Worm (Caenorhabditis elegans): ENCODE measurements around the gene srsx-25.

srsx-25 gene

DNA sequence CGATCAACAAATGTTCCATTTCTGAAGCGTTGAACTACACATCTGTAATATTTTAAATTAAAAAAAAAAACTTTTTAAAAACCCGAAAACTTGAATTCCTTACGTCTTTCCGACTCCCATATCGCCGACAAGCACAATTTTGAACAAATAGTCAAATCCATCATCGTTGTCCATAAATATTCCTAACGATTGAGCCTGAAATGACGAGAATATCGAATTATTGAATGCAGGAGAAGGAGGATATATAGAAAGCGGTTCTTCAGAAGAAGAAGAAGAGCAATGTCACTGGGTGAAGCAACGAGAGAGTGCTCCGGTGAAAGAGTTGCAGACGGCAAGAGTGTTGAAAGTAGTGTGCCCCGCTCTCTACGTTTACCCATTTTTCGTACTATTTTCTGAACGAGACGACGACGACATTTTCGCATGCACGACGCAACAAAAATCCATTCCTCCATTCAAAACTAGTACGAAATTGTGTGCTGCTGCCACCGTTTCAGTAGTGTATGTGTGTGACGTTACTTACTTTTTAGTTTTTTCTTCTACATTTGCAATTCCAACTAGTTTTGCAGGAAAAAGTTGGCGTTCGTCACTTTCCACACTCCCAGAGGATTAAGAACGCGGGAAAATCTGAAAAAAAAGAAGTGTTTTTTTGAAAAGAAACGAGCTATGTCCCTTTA, 18.9 kb downstream of the srsx-25 start, which contains the start of gene rab-19:
TSS of gene rab-19 (minus strand) at position 624 of the 674 bp plus-strand sequence.
- TF ChIP-seq cog-1 (tag; optimal IDR thresholded peaks at IDR 0.05) (no peak), ztf-23 (GFP tag; IDR thresholded peaks at IDR 0.05) (no peak), ztf-29 (GFP tag; IDR thresholded peaks at IDR 0.05) (no peak), ref-1 (GFP tag; conservative IDR thresholded peaks at IDR 0.05) (no peak), med-1 (GFP tag; optimal IDR thresholded peaks at IDR 0.05; ENCODE audit: insufficient read depth) (no peak), flt-1 (GFP tag; IDR thresholded peaks at IDR 0.05) (no peak), klf-2 (GFP tag; conservative IDR thresholded peaks at IDR 0.05) (no peak), T22C8.4 (GFP tag; IDR thresholded peaks at IDR 0.05) (no peak), tab-1 (GFP tag; IDR thresholded peaks at IDR 0.05) (no peak)

DNA sequence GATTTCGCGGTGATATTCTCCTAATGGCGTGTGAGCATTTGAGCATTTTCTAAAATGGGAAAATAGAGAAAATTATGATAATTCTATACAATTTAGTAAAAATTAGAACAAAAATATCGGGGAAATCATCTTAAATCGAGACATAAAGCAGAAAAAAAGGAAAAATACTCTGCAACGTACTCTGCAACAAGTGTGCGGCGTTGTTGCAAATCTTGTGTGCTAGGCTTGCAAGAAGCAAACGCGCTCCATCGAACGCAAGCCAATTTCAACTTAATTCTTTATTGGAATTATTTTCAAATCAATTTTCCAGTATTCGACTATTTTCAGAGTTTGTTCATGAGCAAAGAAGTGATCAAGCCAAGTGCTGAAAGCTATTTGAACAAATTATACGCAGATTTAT, 21.1 kb downstream of the srsx-25 start, which contains the start of the genes Y62E10A.20, Y62E10A.23 and mdt-9:
TSS of gene Y62E10A.20 (minus strand) at position 49 of the 400 bp plus-strand sequence.
TSS of gene Y62E10A.23 (plus strand) at position 282 of the 400 bp plus-strand sequence.
TSS of gene mdt-9 (plus strand) at position 338 of the 400 bp plus-strand sequence.
- peak; percentile 80 for TF ChIP-seq klf-2 (GFP tag; conservative IDR thresholded peaks at IDR 0.05)
- peak; percentile 88 for TF ChIP-seq med-1 (GFP tag; optimal IDR thresholded peaks at IDR 0.05; ENCODE audit: insufficient read depth)
- peak; percentile 86 for TF ChIP-seq flt-1 (GFP tag; IDR thresholded peaks at IDR 0.05)
- peak; percentile 24 for TF ChIP-seq cog-1 (tag; optimal IDR thresholded peaks at IDR 0.05)
- TF ChIP-seq tab-1 (GFP tag; IDR thresholded peaks at IDR 0.05), result peak; percentile 54; the same call in 1 of the 2 replicates
- TF ChIP-seq ztf-23 (GFP tag; IDR thresholded peaks at IDR 0.05), result peak; percentile 82; the same call in 1 of the 2 replicates
- no peak for TF ChIP-seq ref-1 (GFP tag; conservative IDR thresholded peaks at IDR 0.05)
- no peak for TF ChIP-seq T22C8.4 (GFP tag; IDR thresholded peaks at IDR 0.05)
- TF ChIP-seq ztf-29 (GFP tag; IDR thresholded peaks at IDR 0.05), result peak; percentile 79

DNA sequence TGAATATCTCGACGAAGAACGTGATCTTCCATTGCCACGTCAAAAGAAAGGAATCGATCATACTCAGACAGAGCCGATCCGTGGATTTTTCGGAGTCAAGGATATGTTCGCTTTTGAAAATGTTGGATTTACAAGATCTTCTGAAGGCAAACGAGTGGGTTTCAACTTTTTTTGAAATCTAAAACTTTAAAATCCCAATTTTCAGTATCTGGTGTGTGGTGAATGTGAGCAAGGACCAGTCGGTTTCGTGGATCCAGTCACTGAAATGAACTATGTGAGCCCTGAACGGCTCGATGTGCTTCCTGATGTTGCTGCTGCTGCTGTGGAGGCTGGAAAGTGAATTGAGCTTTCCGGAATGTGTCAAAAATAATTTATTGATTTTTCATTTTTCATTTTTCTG, 21.9 kb downstream of the srsx-25 start, which contains the start of gene lsm-3:
TSS of gene lsm-3 (plus strand) at position 301 of the 400 bp plus-strand sequence.
- TF ChIP-seq med-1 (GFP tag; optimal IDR thresholded peaks at IDR 0.05; ENCODE audit: insufficient read depth) (no peak), ztf-29 (GFP tag; IDR thresholded peaks at IDR 0.05) (no peak), flt-1 (GFP tag; IDR thresholded peaks at IDR 0.05) (no peak), tab-1 (GFP tag; IDR thresholded peaks at IDR 0.05) (no peak), ref-1 (GFP tag; conservative IDR thresholded peaks at IDR 0.05) (no peak), T22C8.4 (GFP tag; IDR thresholded peaks at IDR 0.05) (no peak), cog-1 (tag; optimal IDR thresholded peaks at IDR 0.05) (no peak), klf-2 (GFP tag; conservative IDR thresholded peaks at IDR 0.05) (no peak)

ce11 chrIV:13388779-13389178, 23.8 kb downstream of the srsx-25 start:
- TF ChIP-seq flt-1 (GFP tag; IDR thresholded peaks at IDR 0.05) (no peak), T22C8.4 (GFP tag; IDR thresholded peaks at IDR 0.05) (no peak), klf-2 (GFP tag; conservative IDR thresholded peaks at IDR 0.05) (no peak), ztf-23 (GFP tag; IDR thresholded peaks at IDR 0.05) (no peak), ztf-29 (GFP tag; IDR thresholded peaks at IDR 0.05) (no peak)

DNA sequence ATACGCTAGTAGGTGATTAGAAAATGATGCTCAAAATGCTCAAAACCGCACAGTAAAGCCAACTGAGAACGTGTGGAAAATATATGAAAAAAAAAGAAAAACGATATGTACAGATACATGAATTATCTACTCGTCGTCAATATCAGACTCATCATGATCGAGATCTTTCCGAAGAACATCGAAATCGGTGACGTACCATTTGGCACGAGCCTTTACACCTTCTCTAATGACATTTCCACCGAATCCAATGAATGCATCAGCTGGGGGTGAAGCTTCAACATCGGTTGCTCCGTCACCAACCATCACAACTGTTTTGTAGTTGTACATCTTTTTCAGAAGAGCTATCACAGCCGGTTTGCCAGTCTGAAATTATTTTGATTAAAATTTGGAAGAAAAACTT, 24.3 kb downstream of the srsx-25 start:
- TF ChIP-seq med-1 (GFP tag; optimal IDR thresholded peaks at IDR 0.05; ENCODE audit: insufficient read depth), result no peak
- no peak for TF ChIP-seq cog-1 (tag; optimal IDR thresholded peaks at IDR 0.05)
- TF ChIP-seq T22C8.4 (GFP tag; IDR thresholded peaks at IDR 0.05), result no peak
- TF ChIP-seq ztf-29 (GFP tag; IDR thresholded peaks at IDR 0.05), result no peak
- no peak for TF ChIP-seq ztf-23 (GFP tag; IDR thresholded peaks at IDR 0.05)
- no peak for TF ChIP-seq ref-1 (GFP tag; conservative IDR thresholded peaks at IDR 0.05)
- TF ChIP-seq flt-1 (GFP tag; IDR thresholded peaks at IDR 0.05), result no peak

ce11 chrIV:13390770-13391169, 25.8 kb downstream of the srsx-25 start:
- no peak for TF ChIP-seq med-1 (GFP tag; optimal IDR thresholded peaks at IDR 0.05; ENCODE audit: insufficient read depth)
- no peak for TF ChIP-seq klf-2 (GFP tag; conservative IDR thresholded peaks at IDR 0.05)
- TF ChIP-seq ztf-23 (GFP tag; IDR thresholded peaks at IDR 0.05), result no peak
- TF ChIP-seq cog-1 (tag; optimal IDR thresholded peaks at IDR 0.05), result no peak
- TF ChIP-seq ref-1 (GFP tag; conservative IDR thresholded peaks at IDR 0.05), result no peak
- no peak for TF ChIP-seq T22C8.4 (GFP tag; IDR thresholded peaks at IDR 0.05)
- no peak for TF ChIP-seq ztf-29 (GFP tag; IDR thresholded peaks at IDR 0.05)
- no peak for TF ChIP-seq tab-1 (GFP tag; IDR thresholded peaks at IDR 0.05)

DNA sequence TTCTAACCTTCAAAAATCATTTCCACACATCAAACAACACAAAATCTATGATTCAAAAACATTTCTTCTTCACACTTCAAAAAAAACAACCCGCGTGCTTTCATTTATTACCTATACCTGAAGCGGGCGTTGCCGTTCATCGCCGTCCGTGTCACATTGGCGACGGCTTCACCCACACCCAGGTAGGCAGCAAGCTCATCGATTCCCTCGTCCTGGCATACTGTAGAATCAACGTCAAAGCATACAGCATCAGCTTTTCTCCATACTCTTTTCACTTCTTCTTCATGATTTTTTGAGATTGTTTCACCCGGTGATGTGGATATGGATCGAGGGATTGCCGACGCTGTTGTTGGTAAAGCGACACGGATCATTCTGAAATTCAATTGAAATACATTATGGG, 27.3 kb downstream of the srsx-25 start:
- TF ChIP-seq ztf-29 (GFP tag; IDR thresholded peaks at IDR 0.05) (no peak), ztf-23 (GFP tag; IDR thresholded peaks at IDR 0.05) (no peak), klf-2 (GFP tag; conservative IDR thresholded peaks at IDR 0.05) (no peak), cog-1 (tag; optimal IDR thresholded peaks at IDR 0.05) (no peak), med-1 (GFP tag; optimal IDR thresholded peaks at IDR 0.05; ENCODE audit: insufficient read depth) (no peak), flt-1 (GFP tag; IDR thresholded peaks at IDR 0.05) (no peak), T22C8.4 (GFP tag; IDR thresholded peaks at IDR 0.05) (no peak), tab-1 (GFP tag; IDR thresholded peaks at IDR 0.05) (no peak), ref-1 (GFP tag; conservative IDR thresholded peaks at IDR 0.05) (no peak)

DNA sequence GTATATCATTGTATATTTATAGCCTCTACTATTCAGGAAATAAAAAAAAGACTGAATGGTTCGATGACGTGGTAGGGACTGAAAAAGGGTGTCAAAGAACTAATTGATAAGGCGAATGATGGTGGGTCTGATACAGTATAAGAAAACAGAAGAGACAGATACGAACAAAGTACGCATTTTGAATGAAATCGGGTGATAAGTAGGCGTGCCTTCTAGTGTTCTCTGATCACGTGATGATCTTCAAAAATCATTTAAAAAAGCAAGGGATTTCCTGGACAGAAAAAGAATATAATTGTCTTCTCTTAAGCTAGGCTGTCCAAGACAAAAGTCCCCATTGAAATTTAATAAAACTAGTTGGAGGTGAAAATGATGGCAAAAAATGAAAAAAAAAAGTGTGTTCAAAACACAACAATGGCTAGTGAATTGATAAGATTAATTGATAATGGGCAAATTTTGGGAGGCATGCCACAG, 28.3 kb downstream of the srsx-25 start:
- TF ChIP-seq med-1 (GFP tag; optimal IDR thresholded peaks at IDR 0.05; ENCODE audit: insufficient read depth) (no peak), T22C8.4 (GFP tag; IDR thresholded peaks at IDR 0.05) (no peak), ztf-23 (GFP tag; IDR thresholded peaks at IDR 0.05) (no peak), tab-1 (GFP tag; IDR thresholded peaks at IDR 0.05) (no peak), ztf-29 (GFP tag; IDR thresholded peaks at IDR 0.05) (no peak), ref-1 (GFP tag; conservative IDR thresholded peaks at IDR 0.05) (no peak), flt-1 (GFP tag; IDR thresholded peaks at IDR 0.05) (no peak), cog-1 (tag; optimal IDR thresholded peaks at IDR 0.05) (no peak)

ce11 chrIV:13394686-13395085, 29.7 kb downstream of the srsx-25 start:
- TF ChIP-seq med-1 (GFP tag; optimal IDR thresholded peaks at IDR 0.05; ENCODE audit: insufficient read depth) (no peak), ztf-29 (GFP tag; IDR thresholded peaks at IDR 0.05) (no peak), ztf-23 (GFP tag; IDR thresholded peaks at IDR 0.05) (no peak), T22C8.4 (GFP tag; IDR thresholded peaks at IDR 0.05) (no peak), ref-1 (GFP tag; conservative IDR thresholded peaks at IDR 0.05) (no peak), cog-1 (tag; optimal IDR thresholded peaks at IDR 0.05) (no peak), klf-2 (GFP tag; conservative IDR thresholded peaks at IDR 0.05) (no peak)
